Fruit fly (Drosophila melanogaster): ENCODE results near the gene CG12746.

Gene CG12746

dm6 chr3R:5550452-5550851 is 14.2 kb upstream of the CG12746 start (continued):
- TF ChIP-seq cg (GFP tag; optimal IDR thresholded peaks at IDR 0.05), result no peak
- TF ChIP-seq chinmo (GFP tag; IDR thresholded peaks at IDR 0.05; ENCODE audit: partially characterized antibody), result 0 out of 4 replicates have a peak, but pooled peaks have one; percentile 55
- no peak for TF ChIP-seq CG3726 (GFP tag; IDR thresholded peaks at IDR 0.05)
- no peak for TF ChIP-seq CG4328 (GFP tag; optimal IDR thresholded peaks at IDR 0.05)
- TF ChIP-seq Scr (GFP tag; IDR thresholded peaks at IDR 0.05; ENCODE audit: partially characterized antibody), result peak; percentile 69
- TF ChIP-seq yki (optimal IDR thresholded peaks at IDR 0.05), result no peak
- no peak for TF ChIP-seq CG33213 (GFP tag; optimal IDR thresholded peaks at IDR 0.05)
- TF ChIP-seq CG1647 (GFP tag; optimal IDR thresholded peaks at IDR 0.05), result no peak
- no peak for TF ChIP-seq crol (GFP tag; IDR thresholded peaks at IDR 0.05)
- no peak for TF ChIP-seq Camta (GFP tag; optimal IDR thresholded peaks at IDR 0.05)
- TF ChIP-seq Tbp (GFP tag; optimal IDR thresholded peaks at IDR 0.05), result no peak
- no peak for TF ChIP-seq Nf-YB (GFP tag; optimal IDR thresholded peaks at IDR 0.05)
- no peak for TF ChIP-seq Bteb2 (GFP tag; optimal IDR thresholded peaks at IDR 0.05)
- no peak for TF ChIP-seq Atf6 (GFP tag; IDR thresholded peaks at IDR 0.05)
- TF ChIP-seq CG18262 (tag; optimal IDR thresholded peaks at IDR 0.05), result no peak
- no peak for TF ChIP-seq CHES-1-like (GFP tag; optimal IDR thresholded peaks at IDR 0.05)
- TF ChIP-seq tll (GFP tag; optimal IDR thresholded peaks at IDR 0.05), result no peak
- TF ChIP-seq CG4617 (GFP tag; optimal IDR thresholded peaks at IDR 0.05; ENCODE audit: borderline replicate concordance), result no peak
- TF ChIP-seq danr (GFP tag; IDR thresholded peaks at IDR 0.05), result no peak
- no peak for TF ChIP-seq CG11695 (GFP tag; IDR thresholded peaks at IDR 0.05)
- TF ChIP-seq Mad (GFP tag; optimal IDR thresholded peaks at IDR 0.05), result no peak
- TF ChIP-seq dm (GFP tag; optimal IDR thresholded peaks at IDR 0.05), result no peak
- TF ChIP-seq chm (GFP tag; IDR thresholded peaks at IDR 0.05), result no peak
- TF ChIP-seq jing (GFP tag; optimal IDR thresholded peaks at IDR 0.05), result no peak
- TF ChIP-seq CG17186 (GFP tag; optimal IDR thresholded peaks at IDR 0.05), result peak; percentile 35
- TF ChIP-seq CG3995 (GFP tag; optimal IDR thresholded peaks at IDR 0.05), result no peak
- no peak for TF ChIP-seq bigmax (GFP tag; optimal IDR thresholded peaks at IDR 0.05)
- TF ChIP-seq CG10959 (GFP tag; IDR thresholded peaks at IDR 0.05), result no peak
- no peak for TF ChIP-seq CG17612 (GFP tag; IDR thresholded peaks at IDR 0.05)
- TF ChIP-seq pzg (GFP tag; optimal IDR thresholded peaks at IDR 0.05), result peak; percentile 72
- no peak for TF ChIP-seq lab (GFP tag; optimal IDR thresholded peaks at IDR 0.05)
- TF ChIP-seq her (GFP tag; optimal IDR thresholded peaks at IDR 0.05), result no peak
- no peak for TF ChIP-seq CG3407 (GFP tag; optimal IDR thresholded peaks at IDR 0.05)
- no peak for TF ChIP-seq MTF-1 (GFP tag; optimal IDR thresholded peaks at IDR 0.05; ENCODE audit: borderline replicate concordance)
- no peak for TF ChIP-seq CG1233 (GFP tag; optimal IDR thresholded peaks at IDR 0.05)
- peak; percentile 53 for TF ChIP-seq hbn (GFP tag; IDR thresholded peaks at IDR 0.05; ENCODE audit: partially characterized antibody)
- no peak for TF ChIP-seq dpn (GFP tag; optimal IDR thresholded peaks at IDR 0.05)
- TF ChIP-seq CG31388 (GFP tag; optimal IDR thresholded peaks at IDR 0.05), result no peak
- TF ChIP-seq CG6854 (GFP tag; optimal IDR thresholded peaks at IDR 0.05), result no peak
- TF ChIP-seq CG9609 (GFP tag; optimal IDR thresholded peaks at IDR 0.05), result no peak
- TF ChIP-seq Spps (tag; optimal IDR thresholded peaks at IDR 0.05), result no peak
- no peak for TF ChIP-seq dati (GFP tag; IDR thresholded peaks at IDR 0.05)
- TF ChIP-seq Poxn (GFP tag; IDR thresholded peaks at IDR 0.05), result no peak
- no peak for TF ChIP-seq exex (tag; optimal IDR thresholded peaks at IDR 0.05)
- TF ChIP-seq CG2678 (tag; optimal IDR thresholded peaks at IDR 0.05), result no peak
- TF ChIP-seq H2.0 (GFP tag; IDR thresholded peaks at IDR 0.05), result no peak
- no peak for TF ChIP-seq MESR4 (GFP tag; optimal IDR thresholded peaks at IDR 0.05)
- peak; percentile 91 for TF ChIP-seq Myb (GFP tag; optimal IDR thresholded peaks at IDR 0.05)
- TF ChIP-seq ac (GFP tag; optimal IDR thresholded peaks at IDR 0.05), result no peak
- no peak for TF ChIP-seq tap (tag; optimal IDR thresholded peaks at IDR 0.05)
- no peak for TF ChIP-seq Ptx1 (GFP tag; IDR thresholded peaks at IDR 0.05)
- no peak for TF ChIP-seq Oaz (GFP tag; IDR thresholded peaks at IDR 0.05)

Data from whole organism, embryonic.